Fruit fly (Drosophila melanogaster) whole organism, embryonic: ENCODE results near the gene Atx-1.
A peak's percentile ranks its signal among the peaks of the same experiment; 100 is the strongest.

Experiments used
- CG13123 ChIP-seq: fragments of 200-800 bp; sonication (Bioruptor generic); optimal IDR thresholded peaks from 2 replicates; lab custom pipeline; 2016; ENCODE audit warnings: missing biosample characterization, missing genetic modification characterization
- CG2875 ChIP-seq: fragments of 200-800 bp; sonication (Bioruptor generic); optimal IDR thresholded peaks from 2 replicates; lab custom pipeline; 2017; ENCODE audit warnings: missing biosample characterization, mild to moderate bottlenecking, missing genetic modification characterization, missing genetic modification reagents
- CG7963 ChIP-seq: fragments of 200-800 bp; sonication (Bioruptor generic); IDR thresholded peaks from 3 replicates; pipeline ENCODE4 v1.3.6; 2022; ENCODE audit warnings: missing biosample characterization, missing genetic modification characterization; ENCODE audit not compliant: partially characterized antibody
- Sry-β ChIP-seq: fragments of 200-800 bp; sonication (Bioruptor generic); optimal IDR thresholded peaks from 2 replicates; lab custom pipeline; 2018; ENCODE audit warnings: missing biosample characterization, mild to moderate bottlenecking, missing genetic modification characterization, moderate library complexity
- btn ChIP-seq: fragments of 200-800 bp; sonication (Bioruptor generic); optimal IDR thresholded peaks from 2 replicates; lab custom pipeline; 2016; ENCODE audit warnings: missing biosample characterization, missing genetic modification characterization
- danr ChIP-seq: fragments of 200-800 bp; sonication (Bioruptor generic); IDR thresholded peaks from 2 replicates; pipeline ENCODE4 v1.3.6; 2022; ENCODE audit warnings: missing biosample characterization, missing genetic modification characterization

DNA sequence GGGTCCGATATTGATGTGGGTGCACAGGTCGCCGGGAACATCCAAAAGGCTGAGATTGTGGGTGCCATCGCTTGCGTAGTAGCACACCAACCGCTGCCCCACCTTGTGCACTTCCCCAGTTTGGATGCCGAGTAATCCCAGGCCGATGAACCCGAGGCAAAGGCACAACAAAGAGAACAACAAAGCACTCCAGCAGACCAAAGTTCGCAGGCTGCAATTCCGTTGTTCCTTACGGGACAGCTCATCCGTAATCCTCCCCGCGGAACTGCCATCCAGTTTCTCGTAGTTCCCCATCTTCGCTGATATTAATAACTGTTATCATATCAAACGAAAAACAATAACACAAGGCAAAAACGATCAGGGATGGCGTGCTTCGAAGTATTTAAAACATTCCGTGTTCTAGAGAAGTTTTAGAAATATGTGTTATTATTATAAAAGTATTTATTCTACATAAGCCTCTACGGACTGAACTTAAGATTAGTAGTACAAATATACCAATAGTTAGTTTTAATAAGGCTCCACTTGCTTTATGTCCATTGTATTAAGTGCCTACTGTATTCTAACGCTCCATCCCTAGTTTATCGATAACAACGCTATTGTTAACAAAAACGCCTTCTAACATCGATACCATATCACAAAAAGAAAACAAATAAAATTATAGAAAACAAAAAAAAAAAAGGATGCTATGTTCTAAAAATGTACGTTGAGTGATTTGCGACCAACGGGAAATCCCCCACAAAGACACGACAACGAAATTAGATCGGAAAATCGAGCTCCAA is 26.4 kb downstream of the Atx-1 start, which contains the start of the genes Cht11 and CG4558:
- TF ChIP-seq CG7963 (GFP tag; lab: Robert Waterston, UW), result no peak
- no peak for TF ChIP-seq CG2875 (GFP tag; lab: Kevin White, UChicago)
- peak; percentile 45; the same call in 1 of the 2 replicates for TF ChIP-seq danr (GFP tag; lab: Robert Waterston, UW)
- peak; percentile 4 for TF ChIP-seq Sry-β
- no peak for TF ChIP-seq btn
- TF ChIP-seq CG13123 (GFP tag; lab: Kevin White, UChicago), result peak; percentile 69
